Worm (Caenorhabditis elegans) whole organism, mixed stage, embryonic: ENCODE data around the gene K08F9.4.

Source experiments
- blmp-1 ChIP-seq: fragments of 150-350 bp; optimal IDR thresholded peaks from 2 replicates; lab custom pipeline; 2014; ENCODE audit warnings: missing biosample characterization, missing genetic modification characterization
- ceh-39 ChIP-seq: fragments of 150-350 bp; optimal IDR thresholded peaks from 2 replicates; lab custom pipeline; 2014; ENCODE audit warnings: missing biosample characterization, missing genetic modification characterization
- lin-13 ChIP-seq: fragments of 150-350 bp; optimal IDR thresholded peaks from 2 replicates; lab custom pipeline; 2014; ENCODE audit warnings: missing biosample characterization, missing genetic modification characterization
- lsy-2 ChIP-seq: fragments of 150-350 bp; optimal IDR thresholded peaks from 2 replicates; lab custom pipeline; 2014; ENCODE audit warnings: missing biosample characterization, missing genetic modification characterization
- mab-5 ChIP-seq: fragments of 150-350 bp; optimal IDR thresholded peaks from 2 replicates; lab custom pipeline; 2014; ENCODE audit warnings: missing biosample characterization, missing genetic modification characterization
- mls-2 ChIP-seq: sonication (generic microtip); optimal IDR thresholded peaks from 2 replicates; lab custom pipeline; 2016; ENCODE audit warnings: mild to moderate bottlenecking, missing genetic modification characterization, moderate library complexity, missing compliant biosample characterization
- nhr-12 ChIP-seq: fragments of 150-350 bp; optimal IDR thresholded peaks from 2 replicates; lab custom pipeline; 2014; ENCODE audit warnings: missing biosample characterization, missing genetic modification characterization
- nhr-237 ChIP-seq: fragments of 150-350 bp; optimal IDR thresholded peaks from 2 replicates; lab custom pipeline; 2014; ENCODE audit warnings: missing biosample characterization, missing genetic modification characterization
- sptf-1 ChIP-seq: sonication (generic microtip); optimal IDR thresholded peaks from 2 replicates; lab custom pipeline; 2017; ENCODE audit warnings: mild to moderate bottlenecking, missing genetic modification characterization, moderate library complexity, missing compliant biosample characterization
- ztf-11 ChIP-seq: fragments of 150-350 bp; optimal IDR thresholded peaks from 2 replicates; lab custom pipeline; 2014; ENCODE audit warnings: missing biosample characterization, missing genetic modification characterization

ce11 chrV:15186259-15186927 is 42.6 kb downstream of the K08F9.4 start, which contains the start of gene Y75B12B.3:
- TF ChIP-seq ztf-11 (tag; lab: Kevin White, UChicago): no peak
- TF ChIP-seq nhr-12 (tag; lab: Kevin White, UChicago): no peak
- no peak for TF ChIP-seq lin-13 (tag; lab: Kevin White, UChicago)
- TF ChIP-seq mls-2: no peak
- no peak for TF ChIP-seq sptf-1 (tag; lab: Kevin White, UChicago)
- no peak for TF ChIP-seq nhr-237 (tag; lab: Kevin White, UChicago)
- TF ChIP-seq blmp-1 (tag; lab: Kevin White, UChicago): no peak
- no peak for TF ChIP-seq lsy-2
- no peak for TF ChIP-seq mab-5 (tag; lab: Kevin White, UChicago)
- TF ChIP-seq ceh-39 (tag; lab: Kevin White, UChicago): no peak
